Worm (Caenorhabditis elegans): Measurements from ENCODE around the gene T20D4.12.
"Not testable (repeated sequence)": the region's sequence is repeated elsewhere in the genome, so short reads cannot be mapped to it uniquely, and the experiment has no call there.

The T20D4.12 gene

ce11 chrV:3394694-3395240 lies 2.1 kb upstream of the T20D4.12 start, which contains the start of gene T20D4.15:
TSS of gene T20D4.15 (minus strand) at chrV:3394744.
- TF ChIP-seq zfh-2 (GFP tag; conservative IDR thresholded peaks at IDR 0.05) (peak; percentile 73), rec-8 (tag; optimal IDR thresholded peaks at IDR 0.05) (no peak)

ce11 chrV:3398314-3398713 lies 1.4 kb downstream of the T20D4.12 start, which contains the start of gene T20D4.11:
TSS of gene T20D4.11 (plus strand) at chrV:3398690.
- TF ChIP-seq F10E7.11 (tag; optimal IDR thresholded peaks at IDR 0.05) (no peak), lir-1 (GFP tag; conservative IDR thresholded peaks at IDR 0.05) (no peak), F49E8.2 (tag; optimal IDR thresholded peaks at IDR 0.05; ENCODE audit: insufficient read depth) (no peak), lin-40 (tag; optimal IDR thresholded peaks at IDR 0.05) (no peak), K12H6.12 (tag; optimal IDR thresholded peaks at IDR 0.05) (no peak), ztf-26 (tag; optimal IDR thresholded peaks at IDR 0.05) (no peak), nfya-1 (tag; optimal IDR thresholded peaks at IDR 0.05; ENCODE audit: borderline replicate concordance, insufficient read depth) (no peak), dpff-1 (tag; optimal IDR thresholded peaks at IDR 0.05) (no peak), hsf-1 (GFP tag; IDR thresholded peaks at IDR 0.05) (no peak), fkh-3 (tag; optimal IDR thresholded peaks at IDR 0.05) (no peak), efl-1 (GFP tag; optimal IDR thresholded peaks at IDR 0.05) (no peak)

ce11 chrV:3399952-3400351 lies 3.1 kb downstream of the T20D4.12 start, which contains the start of gene T20D4.10:
TSS of gene T20D4.10 (plus strand) at chrV:3400252.
- not testable (repeated sequence) for TF ChIP-seq lin-40 (tag; optimal IDR thresholded peaks at IDR 0.05); atf-7 (tag; optimal IDR thresholded peaks at IDR 0.05); lsy-27 (tag; optimal IDR thresholded peaks at IDR 0.05; ENCODE audit: borderline replicate concordance, insufficient read depth)

ce11 chrV:3408602-3409001 lies 11.7 kb downstream of the T20D4.12 start, which contains the start of gene T20D4.7:
TSS of gene T20D4.7 (plus strand) at chrV:3408902.
- TF ChIP-seq unc-130 (GFP tag; optimal IDR thresholded peaks at IDR 0.05), result no peak
- TF ChIP-seq snpc-4 (GFP tag; optimal IDR thresholded peaks at IDR 0.05), result no peak
- TF ChIP-seq snpc-4 (tag; optimal IDR thresholded peaks at IDR 0.05), result no peak
- TF ChIP-seq B0019.2 (GFP tag; conservative IDR thresholded peaks at IDR 0.05), result no peak
- no peak for TF ChIP-seq lin-40 (tag; optimal IDR thresholded peaks at IDR 0.05)
- no peak for TF ChIP-seq ztf-18 (tag; optimal IDR thresholded peaks at IDR 0.05)
- TF ChIP-seq ceh-79 (tag; optimal IDR thresholded peaks at IDR 0.05), result no peak
- TF ChIP-seq ceh-100 (GFP tag; IDR thresholded peaks at IDR 0.05), result no peak
- TF ChIP-seq lin-26 (GFP tag; IDR thresholded peaks at IDR 0.05), result no peak
- no peak for TF ChIP-seq tbx-9 (tag; optimal IDR thresholded peaks at IDR 0.05; ENCODE audit: borderline replicate concordance)
- no peak for TF ChIP-seq Y53F4B.3 (GFP tag; IDR thresholded peaks at IDR 0.05)
- TF ChIP-seq Y53G8AR.9 (GFP tag; conservative IDR thresholded peaks at IDR 0.05), result no peak
- no peak for TF ChIP-seq tbp1 (GFP tag; optimal IDR thresholded peaks at IDR 0.05)
- TF ChIP-seq F39B2.1 (GFP tag; IDR thresholded peaks at IDR 0.05), result no peak
- TF ChIP-seq ceh-91 (GFP tag; IDR thresholded peaks at IDR 0.05), result no peak
- TF ChIP-seq ztf-25 (GFP tag; IDR thresholded peaks at IDR 0.05), result no peak
- TF ChIP-seq C06A6.2 (GFP tag; conservative IDR thresholded peaks at IDR 0.05), result no peak
- TF ChIP-seq Y95B8A.8 (GFP tag; IDR thresholded peaks at IDR 0.05), result no peak

- TF ChIP-seq attf-3 (GFP tag; conservative IDR thresholded peaks at IDR 0.05) (no peak), him-1 (tag; optimal IDR thresholded peaks at IDR 0.05) (no peak), snpc-4 (GFP tag; optimal IDR thresholded peaks at IDR 0.05) (no peak), snpc-4 (tag; optimal IDR thresholded peaks at IDR 0.05) (no peak)
Measured at ce11 chrV:3409498-3409897, 12.6 kb downstream of the T20D4.12 start.
